Fruit fly (Drosophila melanogaster) whole organism, pupa: ENCODE data around the gene dlg1.

Experiments used
- CG12605 ChIP-seq: fragments of 200-800 bp; sonication (Bioruptor generic); IDR thresholded peaks from 2 replicates; pipeline ENCODE4 v1.3.6; 2022; ENCODE audit warnings: missing biosample characterization, missing genetic modification characterization
- CG13204 ChIP-seq: fragments of 200-800 bp; sonication (Bioruptor generic); optimal IDR thresholded peaks from 2 replicates; lab custom pipeline; 2018; ENCODE audit warnings: missing biosample characterization, mild to moderate bottlenecking, missing genetic modification characterization, moderate library complexity
- CG14655 ChIP-seq: fragments of 200-800 bp; sonication (Bioruptor generic); optimal IDR thresholded peaks from 3 replicates; lab custom pipeline; 2017; ENCODE audit warnings: mild to moderate bottlenecking, missing biosample characterization, missing genetic modification reagents, missing genetic modification characterization
- CG15710 ChIP-seq: fragments of 200-800 bp; sonication (Bioruptor generic); optimal IDR thresholded peaks from 2 replicates; lab custom pipeline; 2018; ENCODE audit warnings: missing biosample characterization, mild to moderate bottlenecking, missing genetic modification characterization, moderate library complexity
- CG8159 ChIP-seq: fragments of 200-800 bp; sonication (Bioruptor generic); optimal IDR thresholded peaks from 3 replicates; lab custom pipeline; 2018; ENCODE audit warnings: missing biosample characterization, mild to moderate bottlenecking, missing genetic modification characterization, moderate library complexity
- Ets98B ChIP-seq: fragments of 200-800 bp; sonication (Bioruptor generic); IDR thresholded peaks from 2 replicates; pipeline ENCODE4 v1.3.6; 2022; ENCODE audit warnings: missing biosample characterization, missing genetic modification characterization
- Pif1B ChIP-seq: fragments of 200-800 bp; sonication (Bioruptor generic); optimal IDR thresholded peaks from 3 replicates; lab custom pipeline; 2016; ENCODE audit warnings: missing biosample characterization, missing genetic modification characterization
- Snoo ChIP-seq: fragments of 200-800 bp; sonication (Bioruptor generic); optimal IDR thresholded peaks from 3 replicates; lab custom pipeline; 2017; ENCODE audit warnings: missing biosample characterization, mild to moderate bottlenecking, missing genetic modification characterization, inconsistent platforms

dm6 chrX:11351351-11351750 is 18.1 kb upstream of the dlg1 start:
- peak; percentile 95 for TF ChIP-seq CG14655
- TF ChIP-seq CG8159 (tag; lab: Kevin White, UChicago): peak; percentile 89
- TF ChIP-seq CG15710 (tag; lab: Kevin White, UChicago): peak; percentile 91
- TF ChIP-seq Ets98B: peak; percentile 98
- TF ChIP-seq CG13204 (GFP tag; lab: Kevin White, UChicago): peak; percentile 88
- peak; percentile 88 for TF ChIP-seq Pif1B (GFP tag; lab: Kevin White, UChicago)
- TF ChIP-seq Snoo (tag; lab: Kevin White, UChicago): peak; percentile 90
- peak; percentile 97 for TF ChIP-seq CG12605 (GFP tag; lab: Robert Waterston, UW)
